Worm (Caenorhabditis elegans) whole organism, L4 larva: ENCODE measurements around the gene C04G6.2.

Experiments used
- F10B5.3 ChIP-seq: sonication (generic microtip); optimal IDR thresholded peaks from 2 replicates; lab custom pipeline; 2016; ENCODE audit warnings: mild to moderate bottlenecking, missing genetic modification characterization, missing compliant biosample characterization
- F37D6.2 ChIP-seq: sonication (generic microtip); optimal IDR thresholded peaks from 2 replicates; lab custom pipeline; 2016; ENCODE audit warnings: mild to moderate bottlenecking, missing genetic modification characterization, missing compliant biosample characterization
- T20F7.1 ChIP-seq: fragments of 200-800 bp; sonication (Bioruptor generic); optimal IDR thresholded peaks from 2 replicates; lab custom pipeline; 2018; ENCODE audit warnings: mild to moderate bottlenecking, missing genetic modification characterization, missing compliant biosample characterization
- T26A8.4 ChIP-seq: fragments of 200-800 bp; sonication (Bioruptor generic); IDR thresholded peaks from 2 replicates; pipeline ENCODE4 v1.3.6; 2022; ENCODE audit warnings: missing genetic modification characterization, missing compliant biosample characterization
- Y48G9A.11 ChIP-seq: fragments of 200-800 bp; sonication (Bioruptor generic); IDR thresholded peaks from 2 replicates; pipeline ENCODE4 v1.3.6; 2022; ENCODE audit warnings: missing genetic modification reagents, missing genetic modification characterization, missing compliant biosample characterization
- ama-1 ChIP-seq: fragments of 150-350 bp; optimal IDR thresholded peaks from 2 replicates; lab custom pipeline; 2014; ENCODE audit warnings: inconsistent platforms, mixed read lengths
- arid-1 ChIP-seq: fragments of 200-800 bp; sonication (Bioruptor generic); conservative IDR thresholded peaks from 2 replicates; pipeline ENCODE4 v1.3.6; 2022; ENCODE audit warnings: missing genetic modification reagents, missing genetic modification characterization, missing compliant biosample characterization
- attf-4 ChIP-seq: sonication (generic microtip); optimal IDR thresholded peaks from 3 replicates; lab custom pipeline; 2017; ENCODE audit warnings: missing biosample characterization, missing genetic modification characterization
- ceh-28 ChIP-seq: fragments of 150-350 bp; optimal IDR thresholded peaks from 2 replicates; lab custom pipeline; 2014; ENCODE audit warnings: missing biosample characterization, missing genetic modification reagents, missing genetic modification characterization
- ceh-32 ChIP-seq: sonication (generic microtip); optimal IDR thresholded peaks from 2 replicates; lab custom pipeline; 2016; ENCODE audit warnings: mild to moderate bottlenecking, missing genetic modification characterization, missing compliant biosample characterization; ENCODE audit not compliant: poor library complexity
- ceh-62 ChIP-seq: sonication (generic microtip); optimal IDR thresholded peaks from 2 replicates; lab custom pipeline; 2017; ENCODE audit warnings: missing biosample characterization, missing genetic modification characterization
- ceh-82 ChIP-seq: sonication (generic microtip); optimal IDR thresholded peaks from 2 replicates; lab custom pipeline; 2017; ENCODE audit warnings: missing biosample characterization, missing genetic modification characterization
- ces-1 ChIP-seq: fragments of 150-350 bp; sonication (generic microtip); optimal IDR thresholded peaks from 4 replicates; lab custom pipeline; 2014; ENCODE audit warnings: missing biosample characterization, missing genetic modification reagents, missing genetic modification characterization
- cey-2 ChIP-seq: sonication (generic microtip); optimal IDR thresholded peaks from 3 replicates; lab custom pipeline; 2017; ENCODE audit warnings: missing genetic modification characterization, mild to moderate bottlenecking, missing compliant biosample characterization, antibody characterized with exemption, borderline replicate concordance; ENCODE audit not compliant: insufficient read depth
- ctbp-1 ChIP-seq: fragments of 200-800 bp; sonication (Bioruptor generic); IDR thresholded peaks from 2 replicates; pipeline ENCODE4 v1.3.6; 2022; ENCODE audit warnings: missing genetic modification reagents, missing genetic modification characterization, missing compliant biosample characterization
- daf-12 ChIP-seq: fragments of 150-350 bp; optimal IDR thresholded peaks from 2 replicates; lab custom pipeline; 2014; ENCODE audit warnings: missing biosample characterization, missing genetic modification reagents, missing genetic modification characterization
- dpl-1 ChIP-seq: fragments of 150-350 bp; optimal IDR thresholded peaks from 2 replicates; lab custom pipeline; 2014; ENCODE audit warnings: missing biosample characterization, missing genetic modification reagents, missing genetic modification characterization
- duxl-1 ChIP-seq: sonication (generic microtip); optimal IDR thresholded peaks from 2 replicates; lab custom pipeline; 2016; ENCODE audit warnings: mild to moderate bottlenecking, missing genetic modification characterization, moderate library complexity, missing compliant biosample characterization; ENCODE audit not compliant: poor library complexity
- egl-43 ChIP-seq: fragments of 200-800 bp; sonication (Bioruptor generic); IDR thresholded peaks from 2 replicates; pipeline ENCODE4 v1.3.6; 2022; ENCODE audit warnings: missing genetic modification reagents, missing genetic modification characterization, missing compliant biosample characterization
- fkh-10 ChIP-seq: fragments of 150-350 bp; optimal IDR thresholded peaks from 2 replicates; lab custom pipeline; 2014; ENCODE audit warnings: missing biosample characterization, missing genetic modification reagents, missing genetic modification characterization
- fos-1 ChIP-seq: fragments of 150-350 bp; optimal IDR thresholded peaks from 2 replicates; lab custom pipeline; 2014; ENCODE audit warnings: missing biosample characterization, missing genetic modification characterization
- hif-1 ChIP-seq, 2 experiments: sonication (generic microtip); optimal IDR thresholded peaks; 2 replicates each; lab custom pipeline; 2016 to 2017; ENCODE audit warnings: missing compliant biosample characterization in 2 of 2, missing genetic modification characterization in 2 of 2, missing genetic modification reagents in 2 of 2, missing genotype in 2 of 2, mild to moderate bottlenecking in 1 of 2
- lim-7 ChIP-seq: fragments of 200-800 bp; sonication (Bioruptor generic); IDR thresholded peaks from 2 replicates; pipeline ENCODE4 v1.3.6; 2022; ENCODE audit warnings: missing genetic modification characterization, missing compliant biosample characterization
- lin-1 ChIP-seq: fragments of 200-800 bp; sonication (Bioruptor generic); IDR thresholded peaks from 2 replicates; pipeline ENCODE4 v1.3.6; 2022; ENCODE audit warnings: missing genetic modification reagents, missing genetic modification characterization, missing compliant biosample characterization
- lin-13 ChIP-seq: fragments of 150-350 bp; optimal IDR thresholded peaks from 2 replicates; lab custom pipeline; 2014; ENCODE audit warnings: missing biosample characterization, missing genetic modification reagents, missing genetic modification characterization
- lin-15B ChIP-seq: fragments of 150-350 bp; sonication (generic microtip); optimal IDR thresholded peaks from 3 replicates; lab custom pipeline; 2014; ENCODE audit warnings: missing biosample characterization, missing genetic modification characterization
- lin-29 ChIP-seq: fragments of 200-800 bp; sonication (Bioruptor generic); IDR thresholded peaks from 2 replicates; pipeline ENCODE4 v1.3.6; 2022; ENCODE audit warnings: missing genetic modification reagents, missing genetic modification characterization, missing compliant biosample characterization
- lin-39 ChIP-seq: fragments of 150-350 bp; optimal IDR thresholded peaks from 2 replicates; lab custom pipeline; 2014; ENCODE audit warnings: missing biosample characterization, missing genetic modification reagents, missing genetic modification characterization
- lsy-2 ChIP-seq, 2 experiments: fragments of 150-350 bp in 1 of 2; sonication (generic microtip) in 1 of 2; optimal IDR thresholded peaks; 2 replicates each; lab custom pipeline; 2014 to 2017; ENCODE audit warnings: missing biosample characterization in 2 of 2, missing genetic modification characterization in 2 of 2
- madf-5 ChIP-seq, 2 experiments: fragments of 200-800 bp; sonication (Bioruptor generic); IDR thresholded peaks; 2 replicates each; pipeline ENCODE4 v1.3.6; 2022; ENCODE audit warnings: missing compliant biosample characterization in 2 of 2, missing genetic modification characterization in 2 of 2
- mdt-29 ChIP-seq: fragments of 200-800 bp; sonication (Bioruptor generic); IDR thresholded peaks from 2 replicates; pipeline ENCODE4 v1.3.6; 2022; ENCODE audit warnings: missing genetic modification reagents, missing genetic modification characterization, missing compliant biosample characterization
- nhr-10 ChIP-seq: fragments of 150-350 bp; optimal IDR thresholded peaks from 2 replicates; lab custom pipeline; 2014; ENCODE audit warnings: missing biosample characterization, missing genetic modification characterization
- nhr-102 ChIP-seq: sonication (generic microtip); optimal IDR thresholded peaks from 2 replicates; lab custom pipeline; 2016; ENCODE audit warnings: mild to moderate bottlenecking, missing genetic modification characterization, moderate library complexity, missing compliant biosample characterization
- nhr-11 ChIP-seq: fragments of 150-350 bp; optimal IDR thresholded peaks from 2 replicates; lab custom pipeline; 2014; ENCODE audit warnings: missing biosample characterization, missing genetic modification characterization
- nhr-237 ChIP-seq: sonication (generic microtip); optimal IDR thresholded peaks from 2 replicates; lab custom pipeline; 2017; ENCODE audit warnings: missing biosample characterization, missing genetic modification characterization
- nhr-41 ChIP-seq: fragments of 200-800 bp; sonication (Bioruptor generic); IDR thresholded peaks from 2 replicates; pipeline ENCODE4 v1.3.6; 2022; ENCODE audit warnings: missing genetic modification reagents, missing genetic modification characterization, missing compliant biosample characterization
- nhr-6 ChIP-seq: fragments of 150-350 bp; optimal IDR thresholded peaks from 2 replicates; lab custom pipeline; 2014; ENCODE audit warnings: missing biosample characterization, missing genetic modification characterization
- nhr-77 ChIP-seq: fragments of 150-350 bp; optimal IDR thresholded peaks from 2 replicates; lab custom pipeline; 2014; ENCODE audit warnings: missing biosample characterization, missing genetic modification characterization
- pha-4 ChIP-seq, 2 experiments: fragments of 150-350 bp in 1 of 2; fragments of 200-800 bp in 1 of 2; sonication (Bioruptor generic) in 1 of 2; IDR thresholded peaks in 1 of 2; optimal IDR thresholded peaks in 1 of 2; 2 replicates each; pipeline versions ENCODE4 v1.3.6 to Lab custom; 2014 to 2022; ENCODE audit warnings: missing genetic modification characterization in 2 of 2, missing genetic modification reagents in 2 of 2, missing biosample characterization in 1 of 2, missing compliant biosample characterization in 1 of 2
- rbr-2 ChIP-seq: sonication (generic microtip); optimal IDR thresholded peaks from 2 replicates; lab custom pipeline; 2016; ENCODE audit warnings: missing genotype, missing genetic modification characterization, missing compliant biosample characterization
- sdz-12 ChIP-seq: fragments of 200-800 bp; sonication (Bioruptor generic); optimal IDR thresholded peaks from 2 replicates; lab custom pipeline; 2018; ENCODE audit warnings: mild to moderate bottlenecking, missing genetic modification characterization, missing compliant biosample characterization
- skn-1 ChIP-seq: fragments of 150-350 bp; optimal IDR thresholded peaks from 2 replicates; lab custom pipeline; 2014; ENCODE audit warnings: missing biosample characterization, missing genetic modification characterization
- snpc-1.2 ChIP-seq: fragments of 200-800 bp; sonication (Bioruptor generic); IDR thresholded peaks from 2 replicates; pipeline ENCODE4 v1.3.6; 2022; ENCODE audit warnings: missing genetic modification reagents, missing genetic modification characterization, missing compliant biosample characterization
- spr-3 ChIP-seq: fragments of 200-800 bp; sonication (Bioruptor generic); optimal IDR thresholded peaks from 2 replicates; lab custom pipeline; 2018; ENCODE audit warnings: mild to moderate bottlenecking, missing genetic modification characterization, missing compliant biosample characterization
- tag-97 ChIP-seq: fragments of 200-800 bp; sonication (Bioruptor generic); IDR thresholded peaks from 2 replicates; pipeline ENCODE4 v1.3.6; 2022; ENCODE audit warnings: missing genetic modification characterization, missing compliant biosample characterization
- unc-130 ChIP-seq: sonication (generic microtip); optimal IDR thresholded peaks from 2 replicates; lab custom pipeline; 2016; ENCODE audit warnings: missing genetic modification reagents, missing genetic modification characterization, missing compliant biosample characterization
- zag-1 ChIP-seq: fragments of 150-350 bp; optimal IDR thresholded peaks from 2 replicates; lab custom pipeline; 2014; ENCODE audit warnings: missing biosample characterization, missing genetic modification characterization
- zfp-2 ChIP-seq: sonication (generic microtip); optimal IDR thresholded peaks from 2 replicates; lab custom pipeline; 2016; ENCODE audit warnings: mild to moderate bottlenecking, missing genetic modification characterization, missing compliant biosample characterization
- zfp-3 ChIP-seq: fragments of 200-800 bp; sonication (Bioruptor generic); conservative IDR thresholded peaks from 2 replicates; pipeline ENCODE4 v1.3.6; 2022; ENCODE audit warnings: missing genetic modification reagents, missing genetic modification characterization, missing compliant biosample characterization
- zip-2 ChIP-seq: fragments of 150-350 bp; optimal IDR thresholded peaks from 2 replicates; lab custom pipeline; 2014; ENCODE audit warnings: missing biosample characterization, missing genetic modification characterization

C04G6.2 gene

ce11 chrII:5055129-5055666 lies 37.8 kb upstream of the C04G6.2 start, which contains the start of the genes ify-1 and rpl-22 (continued):
- peak; percentile 91 for TF ChIP-seq fkh-10
- peak; percentile 75 for TF ChIP-seq ama-1 (lab: Kevin White, UChicago)
- TF ChIP-seq nhr-10 (tag; lab: Kevin White, UChicago) = peak; percentile 36
- peak; percentile 72 for TF ChIP-seq ctbp-1 (GFP tag; lab: Robert Waterston, UW)
- no peak for TF ChIP-seq nhr-41 (GFP tag; lab: Robert Waterston, UW)
- peak; percentile 82 for TF ChIP-seq nhr-102 (tag; lab: Kevin White, UChicago)
- peak; percentile 87 for TF ChIP-seq rbr-2 (tag; lab: Kevin White, UChicago)
- TF ChIP-seq ceh-32 (tag; lab: Kevin White, UChicago) = no peak
- TF ChIP-seq ceh-82 (tag; lab: Kevin White, UChicago) = no peak
- no peak for TF ChIP-seq skn-1 (tag; lab: Kevin White, UChicago)
- peak; percentile 43 for TF ChIP-seq F10B5.3 (tag; lab: Kevin White, UChicago)
- TF ChIP-seq Y48G9A.11 (GFP tag; lab: Robert Waterston, UW) = no peak
- TF ChIP-seq T20F7.1 (GFP tag; lab: Kevin White, UChicago) = peak; percentile 84
- TF ChIP-seq tag-97 (GFP tag; lab: Robert Waterston, UW) = no peak
- TF ChIP-seq madf-5 (GFP tag; IDR thresholded peaks at IDR 0.05; lab: Robert Waterston, UW) = no peak
- TF ChIP-seq lsy-2 (tag; optimal IDR thresholded peaks at IDR 0.05; lab: Kevin White, UChicago) = peak; percentile 97 to 99
- TF ChIP-seq zfp-2 = peak; percentile 57
- TF ChIP-seq arid-1 (GFP tag; lab: Robert Waterston, UW) = peak; percentile 92
- no peak for TF ChIP-seq lin-29
- peak; percentile 46 for TF ChIP-seq ceh-28 (tag; lab: Kevin White, UChicago)
- TF ChIP-seq duxl-1 (tag; lab: Kevin White, UChicago) = peak; percentile 88
- no peak for TF ChIP-seq daf-12 (tag; lab: Kevin White, UChicago)
- TF ChIP-seq unc-130 (GFP tag; lab: Kevin White, UChicago) = peak; percentile 81
- peak; percentile 24 for TF ChIP-seq spr-3 (GFP tag; lab: Kevin White, UChicago)
- peak; percentile 96 for TF ChIP-seq nhr-77
- peak; percentile 90 for TF ChIP-seq nhr-11
- TF ChIP-seq lin-1 (GFP tag; lab: Robert Waterston, UW) = no peak
- TF ChIP-seq zag-1 = peak; percentile 42
- no peak for TF ChIP-seq ces-1 (GFP tag; lab: Kevin White, UChicago)
- no peak for TF ChIP-seq lin-39 (tag; lab: Kevin White, UChicago)
- TF ChIP-seq cey-2 (tag; lab: Kevin White, UChicago) = no peak
- TF ChIP-seq egl-43 = 0 out of 2 replicates have a peak, but pooled peaks have one; percentile 42
- TF ChIP-seq dpl-1 (GFP tag; lab: Kevin White, UChicago) = peak; percentile 94
- no peak for TF ChIP-seq attf-4 (tag; lab: Kevin White, UChicago)
- no peak for TF ChIP-seq ceh-62 (tag; lab: Kevin White, UChicago)
- peak; percentile 87 for TF ChIP-seq lin-15B (tag; lab: Kevin White, UChicago)
- no peak for TF ChIP-seq sdz-12 (GFP tag; lab: Kevin White, UChicago)
- TF ChIP-seq nhr-6 (tag; lab: Kevin White, UChicago) = peak; percentile 95
- peak; percentile 86 for TF ChIP-seq T26A8.4 (GFP tag; lab: Robert Waterston, UW)
- TF ChIP-seq lim-7 (GFP tag; lab: Robert Waterston, UW) = no peak
- TF ChIP-seq lin-13 (GFP tag; lab: Kevin White, UChicago) = peak; percentile 89
- peak; percentile 50; the same call in 1 of the 2 replicates for TF ChIP-seq zfp-3
- TF ChIP-seq zip-2 (tag; lab: Kevin White, UChicago) = peak; percentile 57
- TF ChIP-seq fos-1 (tag; lab: Kevin White, UChicago) = no peak
- TF ChIP-seq nhr-237 (tag; lab: Kevin White, UChicago) = no peak
- no peak for TF ChIP-seq mdt-29
- peak; percentile 63; the same call in 1 of the 2 replicates for TF ChIP-seq pha-4 (GFP tag; IDR thresholded peaks at IDR 0.05; lab: Robert Waterston, UW)
- peak; percentile 97 for TF ChIP-seq pha-4 (tag; optimal IDR thresholded peaks at IDR 0.05; lab: Kevin White, UChicago)
- TF ChIP-seq snpc-1.2 (GFP tag; lab: Robert Waterston, UW) = peak; percentile 66; the same call in 1 of the 2 replicates
- peak; percentile 56 for TF ChIP-seq F37D6.2
- TF ChIP-seq hif-1 (tag; optimal IDR thresholded peaks at IDR 0.05; lab: Kevin White, UChicago) = peak; percentile 7 to 83
